Fruit fly (Drosophila melanogaster): Measurements from ENCODE around the gene CG32071.

CG32071 gene

dm6 chr3L:11061200-11061599 lies 42.5 kb downstream of the CG32071 start, which contains the start of the genes CG6321 and Blos2 (continued):
- peak; percentile 81 for TF ChIP-seq exex (tag; optimal IDR thresholded peaks at IDR 0.05)
- no peak for TF ChIP-seq CG10462 (GFP tag; optimal IDR thresholded peaks at IDR 0.05)
- TF ChIP-seq CTCF (GFP tag; optimal IDR thresholded peaks at IDR 0.05): peak; percentile 16
- TF ChIP-seq CG18764 (GFP tag; optimal IDR thresholded peaks at IDR 0.05): peak; percentile 4
- no peak for TF ChIP-seq wdn (GFP tag; IDR thresholded peaks at IDR 0.05)
- peak; percentile 64 for TF ChIP-seq ATbp (GFP tag; optimal IDR thresholded peaks at IDR 0.05)
- TF ChIP-seq bbx (GFP tag; IDR thresholded peaks at IDR 0.05; ENCODE audit: partially characterized antibody): no peak
- no peak for TF ChIP-seq TFAM (GFP tag; optimal IDR thresholded peaks at IDR 0.05)
- peak; percentile 67 for TF ChIP-seq sd (tag; optimal IDR thresholded peaks at IDR 0.05)
- TF ChIP-seq CG5245 (GFP tag; optimal IDR thresholded peaks at IDR 0.05): peak; percentile 39
- 0 out of 2 replicates have a peak, but pooled peaks have one; percentile 22 for TF ChIP-seq Adf1 (GFP tag; IDR thresholded peaks at IDR 0.05)
- peak; percentile 27 for TF ChIP-seq en (GFP tag; optimal IDR thresholded peaks at IDR 0.05)
- no peak for TF ChIP-seq Dip2 (GFP tag; IDR thresholded peaks at IDR 0.05)
- TF ChIP-seq disco-r (GFP tag; optimal IDR thresholded peaks at IDR 0.05): no peak
- TF ChIP-seq vvl (GFP tag; IDR thresholded peaks at IDR 0.05): peak; percentile 88
- peak; percentile 72 for TF ChIP-seq HHEX (GFP tag; optimal IDR thresholded peaks at IDR 0.05)
- no peak for TF ChIP-seq gfzf (GFP tag; optimal IDR thresholded peaks at IDR 0.05)
- TF ChIP-seq CG14965 (GFP tag; optimal IDR thresholded peaks at IDR 0.05; ENCODE audit: borderline replicate concordance): no peak
- peak; percentile 4 for TF ChIP-seq mirr (GFP tag; optimal IDR thresholded peaks at IDR 0.05)
- 0 out of 3 replicates have a peak, but pooled peaks have one; percentile 27 for TF ChIP-seq H15 (GFP tag; IDR thresholded peaks at IDR 0.05)
- TF ChIP-seq CG3163 (GFP tag; optimal IDR thresholded peaks at IDR 0.05): no peak
- no peak for TF ChIP-seq CG13894 (tag; optimal IDR thresholded peaks at IDR 0.05)
- peak; percentile 75 for TF ChIP-seq gsb-n (tag; optimal IDR thresholded peaks at IDR 0.05)
- TF ChIP-seq slbo (GFP tag; IDR thresholded peaks at IDR 0.05): peak; percentile 68
- TF ChIP-seq HmgZ (tag; optimal IDR thresholded peaks at IDR 0.05): peak; percentile 84
- peak; percentile 86 for TF ChIP-seq CG3281 (GFP tag; optimal IDR thresholded peaks at IDR 0.05)
- no peak for TF ChIP-seq kni (GFP tag; optimal IDR thresholded peaks at IDR 0.05)
- peak; percentile 18 for TF ChIP-seq CG7271 (tag; optimal IDR thresholded peaks at IDR 0.05)
- peak; percentile 27; the same call in 1 of the 2 replicates for TF ChIP-seq CG10959 (GFP tag; IDR thresholded peaks at IDR 0.05)
- TF ChIP-seq CG2678 (tag; optimal IDR thresholded peaks at IDR 0.05): peak; percentile 89
- peak; percentile 60; the same call in 1 of the 2 replicates for TF ChIP-seq Ada2b (GFP tag; IDR thresholded peaks at IDR 0.05)
- no peak for TF ChIP-seq H2.0 (GFP tag; IDR thresholded peaks at IDR 0.05)
- TF ChIP-seq maf-S (GFP tag; optimal IDR thresholded peaks at IDR 0.05): no peak
- no peak for TF ChIP-seq CG16779 (GFP tag; IDR thresholded peaks at IDR 0.05)
- peak; percentile 46 for TF ChIP-seq CG10366 (GFP tag; IDR thresholded peaks at IDR 0.05)
- TF ChIP-seq Usf (GFP tag; optimal IDR thresholded peaks at IDR 0.05): no peak
- no peak for TF ChIP-seq prd (optimal IDR thresholded peaks at IDR 0.05)
- peak; percentile 61; the same call in 2 of the 3 replicates for TF ChIP-seq prd (GFP tag; IDR thresholded peaks at IDR 0.05)
- TF ChIP-seq CG33213 (GFP tag; optimal IDR thresholded peaks at IDR 0.05): peak; percentile 46
- peak; percentile 84 for TF ChIP-seq CG13424 (tag; optimal IDR thresholded peaks at IDR 0.05)
- TF ChIP-seq Xbp1 (GFP tag; optimal IDR thresholded peaks at IDR 0.05): peak; percentile 75
- peak; percentile 21 for TF ChIP-seq grn (GFP tag; optimal IDR thresholded peaks at IDR 0.05)
- no peak for TF ChIP-seq da (GFP tag; optimal IDR thresholded peaks at IDR 0.05)
- TF ChIP-seq CG15073 (GFP tag; optimal IDR thresholded peaks at IDR 0.05): no peak
- peak; percentile 81 for TF ChIP-seq MBD-R2 (GFP tag; IDR thresholded peaks at IDR 0.05)
- TF ChIP-seq Ssrp (tag; optimal IDR thresholded peaks at IDR 0.05): peak; percentile 67
- peak; percentile 69 to 77 for TF ChIP-seq dpn (GFP tag; optimal IDR thresholded peaks at IDR 0.05)
- no peak for TF ChIP-seq Sin3A (optimal IDR thresholded peaks at IDR 0.05)
- TF ChIP-seq Nf-YA (GFP tag; IDR thresholded peaks at IDR 0.05): 0 out of 2 replicates have a peak, but pooled peaks have one; percentile 32
- TF ChIP-seq Ravus (GFP tag; IDR thresholded peaks at IDR 0.05): no peak
- 0 out of 2 replicates have a peak, but pooled peaks have one; percentile 5 for TF ChIP-seq CG32772 (GFP tag; IDR thresholded peaks at IDR 0.05)
- TF ChIP-seq CG13287 (GFP tag; IDR thresholded peaks at IDR 0.05; ENCODE audit: partially characterized antibody): 0 out of 2 replicates have a peak, but pooled peaks have one; percentile 14

All from whole organism, embryonic.